Fruit fly (Drosophila melanogaster): ENCODE measurements around the gene CG34452.

The CG34452 gene

dm6 chr3L:15712063-15712462, 24.4 kb upstream of the CG34452 start (continued):
- TF ChIP-seq salm (tag; optimal IDR thresholded peaks at IDR 0.05) (no peak), kay (GFP tag; optimal IDR thresholded peaks at IDR 0.05) (no peak), sug (tag; optimal IDR thresholded peaks at IDR 0.05) (no peak), so (GFP tag; IDR thresholded peaks at IDR 0.05) (no peak), Mes4 (GFP tag; optimal IDR thresholded peaks at IDR 0.05) (no peak), CG13296 (GFP tag; optimal IDR thresholded peaks at IDR 0.05) (no peak), B-H2 (GFP tag; optimal IDR thresholded peaks at IDR 0.05) (no peak), CG2199 (GFP tag; IDR thresholded peaks at IDR 0.05) (no peak), CG15011 (GFP tag; optimal IDR thresholded peaks at IDR 0.05) (no peak), CG33557 (GFP tag; optimal IDR thresholded peaks at IDR 0.05) (no peak), CG3163 (GFP tag; optimal IDR thresholded peaks at IDR 0.05) (no peak), wek (GFP tag; optimal IDR thresholded peaks at IDR 0.05) (no peak), danr (GFP tag; IDR thresholded peaks at IDR 0.05) (no peak), CG12942 (GFP tag; optimal IDR thresholded peaks at IDR 0.05) (no peak), cad (GFP tag; optimal IDR thresholded peaks at IDR 0.05) (peak; percentile 68), CG13894 (tag; optimal IDR thresholded peaks at IDR 0.05) (no peak), CG1233 (GFP tag; optimal IDR thresholded peaks at IDR 0.05) (no peak), eve (GFP tag; optimal IDR thresholded peaks at IDR 0.05) (no peak), CG11085 (GFP tag; IDR thresholded peaks at IDR 0.05) (no peak), CG11093 (GFP tag; IDR thresholded peaks at IDR 0.05) (no peak), PHDP (tag; optimal IDR thresholded peaks at IDR 0.05) (no peak), pros (GFP tag; optimal IDR thresholded peaks at IDR 0.05) (peak; percentile 5), Antp (GFP tag; optimal IDR thresholded peaks at IDR 0.05) (no peak), CG6272 (GFP tag; IDR thresholded peaks at IDR 0.05) (0 out of 2 replicates have a peak, but pooled peaks have one; percentile 14), sima (GFP tag; optimal IDR thresholded peaks at IDR 0.05) (no peak), Abd-B (GFP tag; optimal IDR thresholded peaks at IDR 0.05) (no peak), Taf1 (GFP tag; IDR thresholded peaks at IDR 0.05) (no peak), NfI (GFP tag; optimal IDR thresholded peaks at IDR 0.05) (no peak), wdn (GFP tag; IDR thresholded peaks at IDR 0.05) (no peak), Side (GFP tag; optimal IDR thresholded peaks at IDR 0.05) (no peak), chif (GFP tag; optimal IDR thresholded peaks at IDR 0.05) (no peak), CG17912 (GFP tag; optimal IDR thresholded peaks at IDR 0.05) (no peak), CG9727 (GFP tag; optimal IDR thresholded peaks at IDR 0.05) (no peak), Bteb2 (GFP tag; optimal IDR thresholded peaks at IDR 0.05) (no peak), zen (tag; optimal IDR thresholded peaks at IDR 0.05) (peak; percentile 94), CG30431 (GFP tag; optimal IDR thresholded peaks at IDR 0.05) (no peak), usp (GFP tag; optimal IDR thresholded peaks at IDR 0.05) (no peak), CG3995 (GFP tag; optimal IDR thresholded peaks at IDR 0.05) (no peak), CG2678 (tag; optimal IDR thresholded peaks at IDR 0.05) (no peak), twi (tag; optimal IDR thresholded peaks at IDR 0.05) (peak; percentile 11), CG15479 (GFP tag; optimal IDR thresholded peaks at IDR 0.05) (peak; percentile 97), CG18011 (GFP tag; optimal IDR thresholded peaks at IDR 0.05) (no peak), CG13624 (GFP tag; optimal IDR thresholded peaks at IDR 0.05) (no peak), CG17186 (GFP tag; optimal IDR thresholded peaks at IDR 0.05) (no peak), fru (optimal IDR thresholded peaks at IDR 0.05) (no peak), Sox102F (GFP tag; optimal IDR thresholded peaks at IDR 0.05) (no peak), CG17385 (GFP tag; optimal IDR thresholded peaks at IDR 0.05) (no peak), Rfx (GFP tag; IDR thresholded peaks at IDR 0.05) (no peak), jing (GFP tag; optimal IDR thresholded peaks at IDR 0.05) (no peak), tll (GFP tag; optimal IDR thresholded peaks at IDR 0.05) (peak in 1 of 2 experiments; percentile 91), CG6791 (GFP tag; IDR thresholded peaks at IDR 0.05; ENCODE audit: partially characterized antibody) (no peak), CG1792 (GFP tag; optimal IDR thresholded peaks at IDR 0.05) (no peak)
